Fruit fly (Drosophila melanogaster) whole organism, wandering third instar larva: ENCODE data around the gene CG45067.
A peak's percentile ranks its signal among the peaks of the same experiment; 100 is the strongest.

Experiments
- Abd-B ChIP-seq: fragments of >200 bp; optimal IDR thresholded peaks from 2 replicates; lab custom pipeline; 2017; ENCODE audit warnings: missing biosample characterization, missing genetic modification characterization
- Dfd ChIP-seq: fragments of >200 bp; optimal IDR thresholded peaks from 2 replicates; lab custom pipeline; 2017; ENCODE audit warnings: missing biosample characterization, missing genetic modification characterization
- Dif ChIP-seq: fragments of 200-275, 200-300 bp; sonication (Bioruptor generic); optimal IDR thresholded peaks from 2 replicates; lab custom pipeline; 2018; ENCODE audit warnings: missing biosample characterization, missing genetic modification characterization; ENCODE audit not compliant: partially characterized antibody
- Hr83 ChIP-seq: fragments of 200-300 bp; sonication (Bioruptor generic); optimal IDR thresholded peaks from 2 replicates; lab custom pipeline; 2016; ENCODE audit warnings: missing biosample characterization, mild to moderate bottlenecking, missing genetic modification characterization, moderate library complexity; ENCODE audit not compliant: poor library complexity, severe bottlenecking
- Jra ChIP-seq: sonication (Bioruptor generic); optimal IDR thresholded peaks from 2 replicates; lab custom pipeline; 2016; ENCODE audit warnings: missing biosample characterization, missing genetic modification characterization
- Mio ChIP-seq: sonication (Bioruptor generic); optimal IDR thresholded peaks from 2 replicates; lab custom pipeline; 2016; ENCODE audit warnings: missing biosample characterization, missing genetic modification characterization
- Myc ChIP-seq: fragments of >200 bp; optimal IDR thresholded peaks from 2 replicates; lab custom pipeline; 2017
- brk ChIP-seq: fragments of 200-800 bp; sonication (Bioruptor generic); optimal IDR thresholded peaks from 2 replicates; lab custom pipeline; 2016; ENCODE audit warnings: missing biosample characterization, mild to moderate bottlenecking, missing genetic modification characterization
- dmrt93B ChIP-seq: fragments of 200-800 bp; sonication (Bioruptor generic); optimal IDR thresholded peaks from 2 replicates; lab custom pipeline; 2018; ENCODE audit warnings: missing biosample characterization, mild to moderate bottlenecking, missing genetic modification characterization
- jim ChIP-seq: fragments of 175-275, 200-325 bp; sonication (Bioruptor generic); optimal IDR thresholded peaks from 2 replicates; lab custom pipeline; 2016; ENCODE audit warnings: missing biosample characterization, mild to moderate bottlenecking, missing genetic modification characterization
- lola ChIP-seq: fragments of >200 bp; optimal IDR thresholded peaks from 2 replicates; lab custom pipeline; 2017; ENCODE audit warnings: missing biosample characterization, missing genetic modification characterization
- pan ChIP-seq: fragments of >200 bp; optimal IDR thresholded peaks from 2 replicates; lab custom pipeline; 2017
- psq ChIP-seq: fragments of 200-800 bp; sonication (Bioruptor generic); optimal IDR thresholded peaks from 3 replicates; lab custom pipeline; 2017; ENCODE audit warnings: missing biosample characterization, mild to moderate bottlenecking, missing genetic modification characterization, moderate library complexity
- usp ChIP-seq: fragments of >200 bp; optimal IDR thresholded peaks from 2 replicates; lab custom pipeline; 2017; ENCODE audit warnings: missing biosample characterization, missing genetic modification characterization

dm6 chr3L:3143383-3143962 lies 29.2 kb upstream of the CG45067 start, which contains the start of the genes CG11537 and Alg2:
- TF ChIP-seq Myc (lab: Kevin White, UChicago), result peak; percentile 35
- no peak for TF ChIP-seq Dif (GFP tag; lab: Kevin White, UChicago)
- no peak for TF ChIP-seq pan
- no peak for TF ChIP-seq jim (GFP tag; lab: Kevin White, UChicago)
- no peak for TF ChIP-seq Abd-B
- peak; percentile 0 for TF ChIP-seq psq
- TF ChIP-seq dmrt93B (GFP tag; lab: Kevin White, UChicago), result no peak
- no peak for TF ChIP-seq brk (GFP tag; lab: Kevin White, UChicago)
- TF ChIP-seq Jra (GFP tag; lab: Kevin White, UChicago), result no peak
- no peak for TF ChIP-seq Dfd (GFP tag; lab: Kevin White, UChicago)
- no peak for TF ChIP-seq usp (GFP tag; lab: Kevin White, UChicago)
- no peak for TF ChIP-seq Mio (GFP tag; lab: Kevin White, UChicago)
- TF ChIP-seq lola (GFP tag; lab: Kevin White, UChicago), result no peak
- TF ChIP-seq Hr83, result no peak
